Fruit fly (Drosophila melanogaster): ENCODE data around the gene lz.

dm6 chrX:9352112-9353096 is 68.0 kb downstream of the lz start:
- peak; percentile 60 for TF ChIP-seq Snoo (tag; optimal IDR thresholded peaks at IDR 0.05)
- no peak for TF ChIP-seq Pif1B (GFP tag; optimal IDR thresholded peaks at IDR 0.05)
- TF ChIP-seq CG14655 (GFP tag; optimal IDR thresholded peaks at IDR 0.05) = peak; percentile 54
- TF ChIP-seq CG9948 (tag; optimal IDR thresholded peaks at IDR 0.05) = peak; percentile 38
- no peak for TF ChIP-seq EcR (GFP tag; optimal IDR thresholded peaks at IDR 0.05)
- peak; percentile 43 for TF ChIP-seq CG8301 (tag; optimal IDR thresholded peaks at IDR 0.05)
- no peak for TF ChIP-seq D1 (tag; optimal IDR thresholded peaks at IDR 0.05)
- TF ChIP-seq CG8159 (tag; optimal IDR thresholded peaks at IDR 0.05) = peak; percentile 47
- TF ChIP-seq CG15710 (tag; optimal IDR thresholded peaks at IDR 0.05) = peak; percentile 27
- peak; percentile 43 for TF ChIP-seq rn (GFP tag; IDR thresholded peaks at IDR 0.05)
- TF ChIP-seq CG32121 (GFP tag; IDR thresholded peaks at IDR 0.05) = peak; percentile 58
- TF ChIP-seq CG34367 (tag; optimal IDR thresholded peaks at IDR 0.05) = peak; percentile 16
- no peak for TF ChIP-seq gl (tag; optimal IDR thresholded peaks at IDR 0.05)

Measured in whole organism, pupa.